Fruit fly (Drosophila melanogaster): ENCODE measurements around the gene Pus10.

Gene Pus10

dm6 chr2L:155215-155712 lies at the start of gene Pus10:
TSS of gene Pus10 (minus strand) at chr2L:155305.
- peak; percentile 15 for TF ChIP-seq CrebB (tag; optimal IDR thresholded peaks at IDR 0.05)
- TF ChIP-seq CG15696 (tag; optimal IDR thresholded peaks at IDR 0.05): no peak
- no peak for TF ChIP-seq CG15073 (GFP tag; optimal IDR thresholded peaks at IDR 0.05)
- no peak for TF ChIP-seq Dad (GFP tag; optimal IDR thresholded peaks at IDR 0.05)
- peak; percentile 16 for TF ChIP-seq sug (tag; optimal IDR thresholded peaks at IDR 0.05)
- TF ChIP-seq lilli (GFP tag; optimal IDR thresholded peaks at IDR 0.05): peak; percentile 18
- TF ChIP-seq CG32767 (GFP tag; IDR thresholded peaks at IDR 0.05): no peak
- TF ChIP-seq CG6765 (GFP tag; optimal IDR thresholded peaks at IDR 0.05): no peak
- no peak for TF ChIP-seq D19B (GFP tag; optimal IDR thresholded peaks at IDR 0.05)
- no peak for TF ChIP-seq ems (GFP tag; optimal IDR thresholded peaks at IDR 0.05)
- no peak for TF ChIP-seq dmrt11E (tag; optimal IDR thresholded peaks at IDR 0.05)
- no peak for TF ChIP-seq CG18476 (GFP tag; optimal IDR thresholded peaks at IDR 0.05)
- TF ChIP-seq nmo (GFP tag; optimal IDR thresholded peaks at IDR 0.05): peak; percentile 6
- TF ChIP-seq MESR4 (GFP tag; optimal IDR thresholded peaks at IDR 0.05): peak; percentile 81
- no peak for TF ChIP-seq CG9727 (GFP tag; optimal IDR thresholded peaks at IDR 0.05)
- peak; percentile 8 for TF ChIP-seq Neu2 (GFP tag; optimal IDR thresholded peaks at IDR 0.05; ENCODE audit: borderline replicate concordance)
- peak; percentile 5 for TF ChIP-seq CG14710 (tag; optimal IDR thresholded peaks at IDR 0.05)
- no peak for TF ChIP-seq zen2 (GFP tag; IDR thresholded peaks at IDR 0.05; ENCODE audit: partially characterized antibody)
- no peak for TF ChIP-seq ara (GFP tag; IDR thresholded peaks at IDR 0.05)
- TF ChIP-seq CG10267 (tag; optimal IDR thresholded peaks at IDR 0.05): peak; percentile 95
- TF ChIP-seq bsh (GFP tag; optimal IDR thresholded peaks at IDR 0.05): peak in 1 of 2 experiments; percentile 10
- peak; percentile 99 for TF ChIP-seq sqz (GFP tag; optimal IDR thresholded peaks at IDR 0.05)
- TF ChIP-seq D (optimal IDR thresholded peaks at IDR 0.05): peak; percentile 83
- no peak for TF ChIP-seq D (GFP tag; optimal IDR thresholded peaks at IDR 0.05)
- TF ChIP-seq mirr (GFP tag; optimal IDR thresholded peaks at IDR 0.05): no peak
- no peak for TF ChIP-seq CG8388 (GFP tag; optimal IDR thresholded peaks at IDR 0.05)
- no peak for TF ChIP-seq Atf3 (GFP tag; optimal IDR thresholded peaks at IDR 0.05)
- no peak for TF ChIP-seq lov (optimal IDR thresholded peaks at IDR 0.05)
- TF ChIP-seq lov (GFP tag; IDR thresholded peaks at IDR 0.05): no peak
- peak; percentile 38 for TF ChIP-seq Dp (GFP tag; optimal IDR thresholded peaks at IDR 0.05)
- no peak for TF ChIP-seq tgo (GFP tag; IDR thresholded peaks at IDR 0.05)
- no peak for TF ChIP-seq CG13123 (GFP tag; optimal IDR thresholded peaks at IDR 0.05)
- TF ChIP-seq stwl (tag; optimal IDR thresholded peaks at IDR 0.05): peak; percentile 64
- peak; percentile 21 for TF ChIP-seq nom (GFP tag; optimal IDR thresholded peaks at IDR 0.05)
- no peak for TF ChIP-seq z (GFP tag; IDR thresholded peaks at IDR 0.05)
- TF ChIP-seq CG6254 (GFP tag; optimal IDR thresholded peaks at IDR 0.05): no peak
- TF ChIP-seq CHES-1-like (GFP tag; optimal IDR thresholded peaks at IDR 0.05): peak; percentile 38
- TF ChIP-seq ewg (GFP tag; optimal IDR thresholded peaks at IDR 0.05): peak; percentile 13
- TF ChIP-seq Dbx (GFP tag; IDR thresholded peaks at IDR 0.05): no peak
- peak; percentile 15 for TF ChIP-seq CG7745 (tag; optimal IDR thresholded peaks at IDR 0.05)
- TF ChIP-seq Med (GFP tag): peak; percentile 85
- no peak for TF ChIP-seq Mes4 (GFP tag; optimal IDR thresholded peaks at IDR 0.05)
- TF ChIP-seq CG6654 (GFP tag; optimal IDR thresholded peaks at IDR 0.05): no peak
- no peak for TF ChIP-seq exex (tag; optimal IDR thresholded peaks at IDR 0.05)
- no peak for TF ChIP-seq CG7839 (tag; optimal IDR thresholded peaks at IDR 0.05)
- TF ChIP-seq CG1603 (tag; optimal IDR thresholded peaks at IDR 0.05): peak; percentile 14
- peak; percentile 17 for TF ChIP-seq gro (GFP tag; optimal IDR thresholded peaks at IDR 0.05)
- no peak for TF ChIP-seq CG4707 (GFP tag; optimal IDR thresholded peaks at IDR 0.05)
- TF ChIP-seq her (GFP tag; optimal IDR thresholded peaks at IDR 0.05): peak; percentile 10
- peak; percentile 9 for TF ChIP-seq Hmr (GFP tag; optimal IDR thresholded peaks at IDR 0.05)

Measured in whole organism, embryonic.